Worm (Caenorhabditis elegans): ENCODE results near the gene F45E1.4.

ce11 chrX:8037365-8037764 lies 51.6 kb downstream of the F45E1.4 start:
- no peak for TF ChIP-seq nhr-12 (tag; optimal IDR thresholded peaks at IDR 0.05)
- no peak for TF ChIP-seq ces-1 (GFP tag; optimal IDR thresholded peaks at IDR 0.05)
- no peak for TF ChIP-seq ham-2 (GFP tag; optimal IDR thresholded peaks at IDR 0.05)
- no peak for TF ChIP-seq unc-62 (GFP tag; optimal IDR thresholded peaks at IDR 0.05)
- TF ChIP-seq lsy-2 (tag; optimal IDR thresholded peaks at IDR 0.05), result no peak
- no peak for TF ChIP-seq M03D4.4 (tag; optimal IDR thresholded peaks at IDR 0.05)
- no peak for TF ChIP-seq elt-1 (tag; optimal IDR thresholded peaks at IDR 0.05; ENCODE audit: borderline replicate concordance, insufficient read depth)
- TF ChIP-seq ztf-11 (tag; optimal IDR thresholded peaks at IDR 0.05), result no peak

All from whole organism, mixed stage, embryonic.